Fruit fly (Drosophila melanogaster) whole organism, embryonic: ENCODE measurements around the gene BckdhA.

ENCODE experiments used
- Blimp-1 ChIP-seq: fragments of 200-800 bp; sonication (Bioruptor generic); optimal IDR thresholded peaks from 3 replicates; lab custom pipeline; 2018; ENCODE audit warnings: missing biosample characterization, missing genetic modification characterization, mild to moderate bottlenecking, moderate library complexity, missing genetic modification reagents
- CG11085 ChIP-seq: fragments of 200-800 bp; sonication (Bioruptor generic); IDR thresholded peaks from 2 replicates; pipeline ENCODE4 v1.3.6; 2022; ENCODE audit warnings: missing biosample characterization, missing genetic modification characterization
- CG12071 ChIP-seq: fragments of 200-800 bp; sonication (Bioruptor generic); optimal IDR thresholded peaks from 3 replicates; lab custom pipeline; 2018; ENCODE audit warnings: missing biosample characterization, mild to moderate bottlenecking, missing genetic modification characterization
- CG12299 ChIP-seq: fragments of 200-800 bp; sonication (Bioruptor generic); optimal IDR thresholded peaks from 2 replicates; lab custom pipeline; 2018; ENCODE audit warnings: missing biosample characterization, mild to moderate bottlenecking, missing genetic modification characterization
- CG1647 ChIP-seq: fragments of 200-800 bp; sonication (Bioruptor generic); optimal IDR thresholded peaks from 3 replicates; lab custom pipeline; 2016; ENCODE audit warnings: missing biosample characterization, missing genetic modification characterization
- CG16815 ChIP-seq: fragments of 200-800 bp; sonication (Bioruptor generic); optimal IDR thresholded peaks from 3 replicates; lab custom pipeline; 2017; ENCODE audit warnings: missing biosample characterization, mild to moderate bottlenecking, missing genetic modification characterization
- CG32767 ChIP-seq: fragments of 200-800 bp; sonication (Bioruptor generic); IDR thresholded peaks from 2 replicates; pipeline ENCODE4 v1.3.6; 2022; ENCODE audit warnings: missing biosample characterization, missing genetic modification characterization
- CG3281 ChIP-seq: fragments of 200-800 bp; sonication (Bioruptor generic); optimal IDR thresholded peaks from 3 replicates; lab custom pipeline; 2017; ENCODE audit warnings: missing biosample characterization, mild to moderate bottlenecking, missing genetic modification characterization
- CG42726 ChIP-seq: fragments of 200-800 bp; sonication (Bioruptor generic); IDR thresholded peaks from 2 replicates; pipeline ENCODE4 v1.3.6; 2022; ENCODE audit warnings: missing biosample characterization, missing genetic modification characterization; ENCODE audit not compliant: partially characterized antibody
- CG4328 ChIP-seq: fragments of 200-800 bp; sonication (Bioruptor generic); optimal IDR thresholded peaks from 3 replicates; lab custom pipeline; 2017; ENCODE audit warnings: missing biosample characterization, missing genetic modification reagents, missing genetic modification characterization
- CG5180 ChIP-seq: fragments of 200-800 bp; sonication (Bioruptor generic); optimal IDR thresholded peaks from 3 replicates; lab custom pipeline; 2017; ENCODE audit warnings: missing biosample characterization, missing genetic modification characterization, mild to moderate bottlenecking, moderate library complexity, missing genetic modification reagents
- CG5953 ChIP-seq: fragments of 200-800 bp; sonication (Bioruptor generic); IDR thresholded peaks from 2 replicates; pipeline ENCODE4 v1.3.6; 2022; ENCODE audit warnings: missing biosample characterization, missing genetic modification characterization
- CG6683 ChIP-seq: fragments of 200-800 bp; sonication (Bioruptor generic); optimal IDR thresholded peaks from 2 replicates; lab custom pipeline; 2017; ENCODE audit warnings: missing biosample characterization, mild to moderate bottlenecking, missing genetic modification characterization, missing genetic modification reagents
- CTCF ChIP-seq: fragments of 200-800 bp; sonication (Bioruptor generic); optimal IDR thresholded peaks from 2 replicates; lab custom pipeline; 2017; ENCODE audit warnings: missing biosample characterization, mild to moderate bottlenecking, missing genetic modification characterization, moderate library complexity
- Elba2 ChIP-seq: fragments of 200-800 bp; sonication (Bioruptor generic); optimal IDR thresholded peaks from 3 replicates; lab custom pipeline; 2016; ENCODE audit warnings: missing biosample characterization, missing genetic modification characterization
- Ets65A ChIP-seq: fragments of 200-800 bp; sonication (Bioruptor generic); peaks from one replicate; lab custom pipeline; 2016; ENCODE audit warnings: missing biosample characterization, missing genetic modification characterization
- Fer1 ChIP-seq: fragments of 200-800 bp; sonication (Bioruptor generic); optimal IDR thresholded peaks from 2 replicates; lab custom pipeline; 2017; ENCODE audit warnings: missing biosample characterization, mild to moderate bottlenecking, missing genetic modification characterization
- HmgZ ChIP-seq: fragments of 200-800 bp; sonication (Bioruptor generic); optimal IDR thresholded peaks from 2 replicates; lab custom pipeline; 2018; ENCODE audit warnings: missing biosample characterization, mild to moderate bottlenecking, missing genetic modification characterization
- Hr78 ChIP-seq, 2 experiments: fragments of 200-800 bp in 1 of 2; fragments of >200 bp in 1 of 2; sonication (Bioruptor generic) in 1 of 2; optimal IDR thresholded peaks; 2 replicates each; lab custom pipeline; 2017 to 2019; ENCODE audit warnings: missing biosample characterization in 2 of 2, missing genetic modification characterization in 2 of 2, mild to moderate bottlenecking in 1 of 2, moderate library complexity in 1 of 2
- Max ChIP-seq: fragments of 200-800 bp; sonication (Bioruptor generic); optimal IDR thresholded peaks from 2 replicates; lab custom pipeline; 2016; ENCODE audit warnings: missing biosample characterization, mild to moderate bottlenecking, missing genetic modification characterization
- NC2β ChIP-seq: fragments of 200-800 bp; sonication (Bioruptor generic); optimal IDR thresholded peaks from 2 replicates; lab custom pipeline; 2016; ENCODE audit warnings: missing biosample characterization, missing genetic modification characterization
- NK7.1 ChIP-seq: fragments of 200-800 bp; sonication (Bioruptor generic); optimal IDR thresholded peaks from 3 replicates; lab custom pipeline; 2016; ENCODE audit warnings: missing biosample characterization, missing genetic modification characterization
- Opbp ChIP-seq: fragments of 200-800 bp; sonication (Bioruptor generic); IDR thresholded peaks from 3 replicates; pipeline ENCODE4 v1.3.6; 2022; ENCODE audit warnings: missing biosample characterization, missing genetic modification characterization; ENCODE audit not compliant: partially characterized antibody
- Rfx ChIP-seq: fragments of 200-800 bp; sonication (Bioruptor generic); IDR thresholded peaks from 2 replicates; pipeline ENCODE4 v1.3.6; 2022; ENCODE audit warnings: missing biosample characterization, missing genetic modification characterization
- Six4 ChIP-seq: fragments of 200-800 bp; sonication (Bioruptor generic); optimal IDR thresholded peaks from 2 replicates; lab custom pipeline; 2016; ENCODE audit warnings: missing biosample characterization, missing genetic modification characterization
- Ssrp ChIP-seq: fragments of 200-800 bp; sonication (Bioruptor generic); optimal IDR thresholded peaks from 2 replicates; lab custom pipeline; 2018; ENCODE audit warnings: missing biosample characterization, mild to moderate bottlenecking, missing genetic modification characterization, moderate library complexity
- Trl ChIP-seq, 3 experiments: fragments of >200 bp in 2 of 3; fragments of 200-800 bp in 1 of 3; sonication (Bioruptor generic) in 1 of 3; optimal IDR thresholded peaks; 2 replicates in 1 of 3; 3 replicates in 2 of 3; lab custom pipeline; 2016 to 2017; ENCODE audit warnings: missing biosample characterization in 1 of 3, missing genetic modification characterization in 1 of 3
- ap ChIP-seq: fragments of 200-800 bp; sonication (Bioruptor generic); IDR thresholded peaks from 2 replicates; pipeline ENCODE4 v1.3.6; 2022; ENCODE audit warnings: missing biosample characterization, missing genetic modification characterization
- bab2 ChIP-seq: fragments of 200-800 bp; sonication (Bioruptor generic); optimal IDR thresholded peaks from 2 replicates; lab custom pipeline; 2016; ENCODE audit warnings: missing biosample characterization, missing genetic modification characterization
- bigmax ChIP-seq: fragments of 200-800 bp; sonication (Bioruptor generic); optimal IDR thresholded peaks from 2 replicates; lab custom pipeline; 2018; ENCODE audit warnings: missing biosample characterization, mild to moderate bottlenecking, missing genetic modification characterization
- ci ChIP-seq: fragments of 200-800 bp; sonication (Bioruptor generic); IDR thresholded peaks from 3 replicates; pipeline ENCODE4 v1.3.6; 2022; ENCODE audit warnings: missing biosample characterization, missing genetic modification characterization
- corto ChIP-seq: fragments of 200-800 bp; sonication (Bioruptor generic); optimal IDR thresholded peaks from 2 replicates; lab custom pipeline; 2016; ENCODE audit warnings: missing biosample characterization, mild to moderate bottlenecking, missing genetic modification characterization, moderate library complexity
- ems ChIP-seq: fragments of 200-800 bp; sonication (Bioruptor generic); optimal IDR thresholded peaks from 3 replicates; lab custom pipeline; 2016; ENCODE audit warnings: missing biosample characterization, missing genetic modification characterization
- en ChIP-seq: fragments of 200-800 bp; sonication (Bioruptor generic); optimal IDR thresholded peaks from 2 replicates; lab custom pipeline; 2016; ENCODE audit warnings: missing biosample characterization, missing genetic modification characterization
- eve ChIP-seq, 2 experiments: fragments of >200 bp; optimal IDR thresholded peaks; 2 replicates each; lab custom pipeline; 2017; ENCODE audit warnings: missing biosample characterization in 2 of 2, missing genetic modification characterization in 2 of 2
- fd64A ChIP-seq: fragments of 200-800 bp; sonication (Bioruptor generic); optimal IDR thresholded peaks from 3 replicates; lab custom pipeline; 2018; ENCODE audit warnings: missing biosample characterization, mild to moderate bottlenecking, missing genetic modification characterization
- gcm2 ChIP-seq: fragments of 200-800 bp; sonication (Bioruptor generic); optimal IDR thresholded peaks from 2 replicates; lab custom pipeline; 2016; ENCODE audit warnings: missing biosample characterization, missing genetic modification characterization
- gsb-n ChIP-seq: fragments of 200-800 bp; sonication (Bioruptor generic); optimal IDR thresholded peaks from 3 replicates; lab custom pipeline; 2018; ENCODE audit warnings: missing biosample characterization, mild to moderate bottlenecking, missing genetic modification characterization
- hth ChIP-seq: fragments of >200 bp; optimal IDR thresholded peaks from 2 replicates; lab custom pipeline; 2017; ENCODE audit warnings: inconsistent platforms
- inv ChIP-seq: fragments of 200-800 bp; sonication (Bioruptor generic); IDR thresholded peaks from 2 replicates; pipeline ENCODE4 v1.3.6; 2022; ENCODE audit warnings: missing biosample characterization, missing genetic modification characterization; ENCODE audit not compliant: partially characterized antibody
- knrl ChIP-seq: fragments of 200-800 bp; sonication (Bioruptor generic); IDR thresholded peaks from 3 replicates; pipeline ENCODE4 v1.3.6; 2022; ENCODE audit warnings: missing biosample characterization, missing genetic modification characterization; ENCODE audit not compliant: partially characterized antibody
- luna ChIP-seq: fragments of 200-800 bp; sonication (Bioruptor generic); optimal IDR thresholded peaks from 2 replicates; lab custom pipeline; 2016; ENCODE audit warnings: missing biosample characterization, missing genetic modification characterization
- nau ChIP-seq: fragments of 200-800 bp; sonication (Bioruptor generic); optimal IDR thresholded peaks from 3 replicates; lab custom pipeline; 2017; ENCODE audit warnings: missing biosample characterization, mild to moderate bottlenecking, missing genetic modification characterization, missing genetic modification reagents
- nerfin-2 ChIP-seq: fragments of 200-800 bp; sonication (Bioruptor generic); IDR thresholded peaks from 2 replicates; pipeline ENCODE4 v1.3.6; 2022; ENCODE audit warnings: missing biosample characterization, missing genetic modification characterization; ENCODE audit not compliant: partially characterized antibody
- pros ChIP-seq: fragments of 200-800 bp; sonication (Bioruptor generic); optimal IDR thresholded peaks from 3 replicates; lab custom pipeline; 2019; ENCODE audit warnings: missing biosample characterization, mild to moderate bottlenecking, missing genetic modification characterization, moderate library complexity
- psq ChIP-seq: fragments of 200-800 bp; sonication (Bioruptor generic); optimal IDR thresholded peaks from 2 replicates; lab custom pipeline; 2017; ENCODE audit warnings: missing biosample characterization, missing genetic modification characterization
- rib ChIP-seq: fragments of 200-800 bp; sonication (Bioruptor generic); IDR thresholded peaks from 2 replicates; pipeline ENCODE4 v1.3.6; 2022; ENCODE audit warnings: missing biosample characterization, missing genetic modification characterization
- tio ChIP-seq: fragments of 200-800 bp; sonication (Bioruptor generic); optimal IDR thresholded peaks from 2 replicates; lab custom pipeline; 2017; ENCODE audit warnings: missing biosample characterization, missing genetic modification characterization, inconsistent platforms
- yki ChIP-seq: fragments of >200 bp; optimal IDR thresholded peaks from 3 replicates; lab custom pipeline; 2018
- z ChIP-seq: fragments of 200-800 bp; sonication (Bioruptor generic); IDR thresholded peaks from 3 replicates; pipeline ENCODE4 v1.3.6; 2022; ENCODE audit warnings: missing biosample characterization, missing genetic modification characterization
- zen2 ChIP-seq: fragments of 200-800 bp; sonication (Bioruptor generic); IDR thresholded peaks from 3 replicates; pipeline ENCODE4 v1.3.6; 2022; ENCODE audit warnings: missing biosample characterization, missing genetic modification characterization; ENCODE audit not compliant: partially characterized antibody

The BckdhA gene

dm6 chr3R:9551013-9551658, 4.4 kb upstream of the BckdhA start (continued):
- TF ChIP-seq inv (GFP tag; lab: Robert Waterston, UW), result no peak
- TF ChIP-seq gcm2 (GFP tag; lab: Kevin White, UChicago), result no peak
- no peak for TF ChIP-seq Six4 (GFP tag; lab: Kevin White, UChicago)
- TF ChIP-seq z, result no peak
- TF ChIP-seq luna (GFP tag; lab: Kevin White, UChicago), result no peak
- no peak for TF ChIP-seq NK7.1
- TF ChIP-seq ci (GFP tag; lab: Robert Waterston, UW), result no peak
- peak; percentile 13 for TF ChIP-seq CTCF
- peak; percentile 44 for TF ChIP-seq NC2β (GFP tag; lab: Kevin White, UChicago)
- peak; percentile 82 for TF ChIP-seq Fer1 (GFP tag; lab: Kevin White, UChicago)
- TF ChIP-seq bigmax (GFP tag; lab: Kevin White, UChicago), result peak; percentile 48
- TF ChIP-seq psq (GFP tag; lab: Kevin White, UChicago), result no peak
- TF ChIP-seq Blimp-1 (GFP tag; lab: Kevin White, UChicago), result no peak
- TF ChIP-seq CG16815, result no peak
- TF ChIP-seq CG12299 (tag; lab: Kevin White, UChicago), result no peak
- TF ChIP-seq tio, result no peak
- peak; percentile 59 for TF ChIP-seq CG5180 (GFP tag; lab: Kevin White, UChicago)
- TF ChIP-seq bab2 (GFP tag; lab: Kevin White, UChicago), result peak; percentile 5
- no peak for TF ChIP-seq Ets65A (GFP tag; lab: Kevin White, UChicago)
- TF ChIP-seq CG1647 (GFP tag; lab: Kevin White, UChicago), result no peak
- TF ChIP-seq Opbp (GFP tag; lab: Robert Waterston, UW), result no peak
- peak; percentile 27 for TF ChIP-seq en
- no peak for TF ChIP-seq rib (GFP tag; lab: Robert Waterston, UW)
- TF ChIP-seq CG12071 (GFP tag; lab: Kevin White, UChicago), result peak; percentile 84
- TF ChIP-seq CG42726 (GFP tag; lab: Robert Waterston, UW), result no peak
- TF ChIP-seq yki (lab: Kevin White, UChicago), result peak; percentile 50
- TF ChIP-seq knrl (GFP tag; lab: Robert Waterston, UW), result no peak
- peak in 1 of 2 experiments; percentile 99 for TF ChIP-seq Hr78 (GFP tag; optimal IDR thresholded peaks at IDR 0.05; lab: Kevin White, UChicago)
- TF ChIP-seq Rfx (GFP tag; lab: Robert Waterston, UW), result no peak
- TF ChIP-seq Trl (optimal IDR thresholded peaks at IDR 0.05; lab: Kevin White, UChicago), result peak; percentile 93 to 95
- peak; percentile 65 for TF ChIP-seq Trl (GFP tag; optimal IDR thresholded peaks at IDR 0.05; lab: Kevin White, UChicago)
- peak; percentile 65 for TF ChIP-seq fd64A (GFP tag; lab: Kevin White, UChicago)
- TF ChIP-seq pros (GFP tag; lab: Kevin White, UChicago), result peak; percentile 45
- no peak for TF ChIP-seq ems (GFP tag; lab: Kevin White, UChicago)
- no peak for TF ChIP-seq CG32767 (GFP tag; lab: Robert Waterston, UW)
- TF ChIP-seq CG11085 (GFP tag; lab: Robert Waterston, UW), result no peak
- TF ChIP-seq nau, result peak; percentile 71
- TF ChIP-seq CG4328 (GFP tag; lab: Kevin White, UChicago), result peak; percentile 56
- no peak for TF ChIP-seq ap (GFP tag; lab: Robert Waterston, UW)
- TF ChIP-seq eve (GFP tag; optimal IDR thresholded peaks at IDR 0.05; lab: Kevin White, UChicago), result no peak
- TF ChIP-seq HmgZ (tag; lab: Kevin White, UChicago), result peak; percentile 79
- peak; percentile 44 for TF ChIP-seq corto (GFP tag; lab: Kevin White, UChicago)
- TF ChIP-seq zen2 (GFP tag; lab: Robert Waterston, UW), result no peak
- no peak for TF ChIP-seq Ssrp (tag; lab: Kevin White, UChicago)
- TF ChIP-seq Elba2, result no peak
- peak; percentile 63 for TF ChIP-seq CG3281 (GFP tag; lab: Kevin White, UChicago)
- TF ChIP-seq CG6683, result no peak
- no peak for TF ChIP-seq nerfin-2 (GFP tag; lab: Robert Waterston, UW)
- TF ChIP-seq gsb-n, result no peak
- no peak for TF ChIP-seq CG5953 (GFP tag; lab: Robert Waterston, UW)
- no peak for TF ChIP-seq hth (lab: Kevin White, UChicago)
- TF ChIP-seq Max, result no peak
